Fruit fly (Drosophila melanogaster) whole organism, pupa: ENCODE measurements around the gene neo.

Source experiments
- CG10348 ChIP-seq: fragments of 200-800 bp; sonication (Bioruptor generic); IDR thresholded peaks from 2 replicates; pipeline ENCODE4 v1.3.6; 2022; ENCODE audit warnings: missing biosample characterization, missing genetic modification characterization
- CG12605 ChIP-seq: fragments of 200-800 bp; sonication (Bioruptor generic); IDR thresholded peaks from 2 replicates; pipeline ENCODE4 v1.3.6; 2022; ENCODE audit warnings: missing biosample characterization, missing genetic modification characterization
- CG13204 ChIP-seq: fragments of 200-800 bp; sonication (Bioruptor generic); optimal IDR thresholded peaks from 2 replicates; lab custom pipeline; 2018; ENCODE audit warnings: missing biosample characterization, mild to moderate bottlenecking, missing genetic modification characterization, moderate library complexity
- CG14655 ChIP-seq: fragments of 200-800 bp; sonication (Bioruptor generic); optimal IDR thresholded peaks from 3 replicates; lab custom pipeline; 2017; ENCODE audit warnings: mild to moderate bottlenecking, missing biosample characterization, missing genetic modification reagents, missing genetic modification characterization
- CG15710 ChIP-seq: fragments of 200-800 bp; sonication (Bioruptor generic); optimal IDR thresholded peaks from 2 replicates; lab custom pipeline; 2018; ENCODE audit warnings: missing biosample characterization, mild to moderate bottlenecking, missing genetic modification characterization, moderate library complexity
- CG17806 ChIP-seq: fragments of 200-800 bp; sonication (Bioruptor generic); optimal IDR thresholded peaks from 2 replicates; lab custom pipeline; 2018; ENCODE audit warnings: missing biosample characterization, mild to moderate bottlenecking, missing genetic modification characterization, moderate library complexity
- CG32121 ChIP-seq: fragments of 200-800 bp; sonication (Bioruptor generic); IDR thresholded peaks from 2 replicates; pipeline ENCODE4 v1.3.6; 2022; ENCODE audit warnings: missing biosample characterization, missing genetic modification characterization
- CG34367 ChIP-seq: fragments of 200-800 bp; sonication (Bioruptor generic); optimal IDR thresholded peaks from 2 replicates; lab custom pipeline; 2018; ENCODE audit warnings: missing biosample characterization, mild to moderate bottlenecking, missing genetic modification characterization
- CG4496 ChIP-seq: fragments of 200-800 bp; sonication (Bioruptor generic); IDR thresholded peaks from 3 replicates; pipeline ENCODE4 v1.3.6; 2022; ENCODE audit warnings: missing biosample characterization, missing genetic modification characterization
- CG8159 ChIP-seq: fragments of 200-800 bp; sonication (Bioruptor generic); optimal IDR thresholded peaks from 3 replicates; lab custom pipeline; 2018; ENCODE audit warnings: missing biosample characterization, mild to moderate bottlenecking, missing genetic modification characterization, moderate library complexity
- CG8301 ChIP-seq: fragments of 200-800 bp; sonication (Bioruptor generic); optimal IDR thresholded peaks from 2 replicates; lab custom pipeline; 2018; ENCODE audit warnings: missing biosample characterization, mild to moderate bottlenecking, missing genetic modification characterization
- CG9948 ChIP-seq: fragments of 200-800 bp; sonication (Bioruptor generic); optimal IDR thresholded peaks from 2 replicates; lab custom pipeline; 2018; ENCODE audit warnings: missing biosample characterization, mild to moderate bottlenecking, missing genetic modification characterization, moderate library complexity
- D1 ChIP-seq: fragments of 200-800 bp; sonication (Bioruptor generic); optimal IDR thresholded peaks from 2 replicates; lab custom pipeline; 2018; ENCODE audit warnings: missing biosample characterization, mild to moderate bottlenecking, missing genetic modification characterization, moderate library complexity
- EcR ChIP-seq: fragments of 200-800 bp; sonication (Bioruptor generic); optimal IDR thresholded peaks from 3 replicates; lab custom pipeline; 2019; ENCODE audit warnings: missing biosample characterization, missing genetic modification characterization, mild to moderate bottlenecking, moderate library complexity, missing genetic modification reagents
- Ets98B ChIP-seq: fragments of 200-800 bp; sonication (Bioruptor generic); IDR thresholded peaks from 2 replicates; pipeline ENCODE4 v1.3.6; 2022; ENCODE audit warnings: missing biosample characterization, missing genetic modification characterization
- Pif1A ChIP-seq: fragments of 200-800 bp; sonication (Bioruptor generic); optimal IDR thresholded peaks from 3 replicates; lab custom pipeline; 2016; ENCODE audit warnings: missing biosample characterization, missing genetic modification characterization
- Pif1B ChIP-seq: fragments of 200-800 bp; sonication (Bioruptor generic); optimal IDR thresholded peaks from 3 replicates; lab custom pipeline; 2016; ENCODE audit warnings: missing biosample characterization, missing genetic modification characterization
- Snoo ChIP-seq: fragments of 200-800 bp; sonication (Bioruptor generic); optimal IDR thresholded peaks from 3 replicates; lab custom pipeline; 2017; ENCODE audit warnings: missing biosample characterization, mild to moderate bottlenecking, missing genetic modification characterization, inconsistent platforms
- fd96Ca ChIP-seq: fragments of 200-800 bp; sonication (Bioruptor generic); IDR thresholded peaks from 3 replicates; pipeline ENCODE4 v1.3.6; 2022; ENCODE audit warnings: missing biosample characterization, missing genetic modification characterization
- gl ChIP-seq: fragments of 200-800 bp; sonication (Bioruptor generic); optimal IDR thresholded peaks from 2 replicates; lab custom pipeline; 2018; ENCODE audit warnings: missing biosample characterization, mild to moderate bottlenecking, missing genetic modification characterization
- rn ChIP-seq: fragments of 200-800 bp; sonication (Bioruptor generic); IDR thresholded peaks from 2 replicates; pipeline ENCODE4 v1.3.6; 2022; ENCODE audit warnings: missing biosample characterization, missing genetic modification characterization

neo gene

DNA sequence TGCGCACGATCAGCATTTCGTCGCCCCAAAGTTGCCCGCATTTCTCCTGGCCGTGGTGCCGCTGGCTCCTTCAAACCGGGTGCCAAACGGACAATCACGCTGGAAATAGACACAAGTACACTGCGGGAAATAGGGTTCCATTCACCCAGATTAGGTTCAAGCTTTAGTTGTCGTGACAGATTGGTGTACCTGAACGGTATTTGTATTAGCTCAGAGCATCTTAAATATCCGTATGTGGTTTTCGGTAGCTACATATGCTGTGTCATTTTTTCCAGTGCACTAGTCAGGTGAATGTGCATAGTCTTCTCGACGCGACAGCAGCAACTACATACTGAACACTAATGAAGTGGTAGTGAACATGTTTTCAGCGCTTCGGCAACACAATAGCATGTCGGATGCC is 28.2 kb downstream of the neo start:
- no peak for TF ChIP-seq gl (tag; lab: Kevin White, UChicago)
- TF ChIP-seq Pif1A (GFP tag; lab: Kevin White, UChicago), result no peak
- TF ChIP-seq CG32121, result peak; percentile 80
- TF ChIP-seq CG9948, result peak; percentile 51
- peak; percentile 70 for TF ChIP-seq CG34367 (tag; lab: Kevin White, UChicago)
- no peak for TF ChIP-seq CG8159 (tag; lab: Kevin White, UChicago)
- peak; percentile 65 for TF ChIP-seq rn (GFP tag; lab: Robert Waterston, UW)
- TF ChIP-seq CG13204, result no peak
- TF ChIP-seq CG14655 (GFP tag; lab: Kevin White, UChicago), result no peak
- TF ChIP-seq CG17806 (tag; lab: Kevin White, UChicago), result peak; percentile 49
- TF ChIP-seq CG12605 (GFP tag; lab: Robert Waterston, UW), result peak; percentile 84
- TF ChIP-seq CG8301 (tag; lab: Kevin White, UChicago), result peak; percentile 83
- TF ChIP-seq EcR (GFP tag; lab: Kevin White, UChicago), result no peak
- TF ChIP-seq fd96Ca (GFP tag; lab: Robert Waterston, UW), result peak; percentile 94
- no peak for TF ChIP-seq Snoo (tag; lab: Kevin White, UChicago)
- TF ChIP-seq D1 (tag; lab: Kevin White, UChicago), result no peak
- peak; percentile 69 for TF ChIP-seq CG15710 (tag; lab: Kevin White, UChicago)
- TF ChIP-seq Pif1B (GFP tag; lab: Kevin White, UChicago), result peak; percentile 68
- peak; percentile 93 for TF ChIP-seq Ets98B (GFP tag; lab: Robert Waterston, UW)
- peak; percentile 90 for TF ChIP-seq CG4496
- peak; percentile 64 for TF ChIP-seq CG10348

DNA sequence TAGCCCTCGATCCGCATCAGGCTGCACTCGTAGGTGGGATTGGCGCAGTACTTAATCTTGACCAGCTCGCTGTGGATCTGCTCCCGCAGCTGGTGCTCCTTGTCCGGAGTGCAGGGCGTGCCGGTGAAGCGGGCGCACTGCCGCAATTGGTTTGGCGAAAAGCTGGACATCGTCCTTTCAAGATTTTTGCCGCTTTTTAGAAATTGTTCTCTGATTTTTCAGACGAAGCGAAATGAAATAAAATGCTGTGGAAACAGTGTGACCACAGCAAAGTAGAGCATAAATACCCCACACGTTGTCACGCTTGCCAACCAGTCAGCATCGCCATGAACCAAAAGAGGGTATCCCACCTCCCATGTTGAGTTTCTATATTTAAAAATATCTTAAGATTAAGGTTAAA is 38.3 kb downstream of the neo start, which contains the start of gene dgt1:
TSS of gene dgt1 (minus strand) at position 264 of the 400 bp plus-strand sequence.
- TF ChIP-seq CG8159 (tag; lab: Kevin White, UChicago) (no peak), Snoo (tag; lab: Kevin White, UChicago) (no peak), CG15710 (tag; lab: Kevin White, UChicago) (no peak), CG4496 (no peak), D1 (tag; lab: Kevin White, UChicago) (no peak), CG12605 (GFP tag; lab: Robert Waterston, UW) (no peak), Pif1A (GFP tag; lab: Kevin White, UChicago) (no peak), CG17806 (tag; lab: Kevin White, UChicago) (no peak), CG10348 (no peak), Ets98B (GFP tag; lab: Robert Waterston, UW) (no peak), fd96Ca (GFP tag; lab: Robert Waterston, UW) (no peak), CG32121 (no peak), CG9948 (no peak), Pif1B (GFP tag; lab: Kevin White, UChicago) (no peak), CG8301 (tag; lab: Kevin White, UChicago) (no peak)
- TF ChIP-seq, all 21 proteins: peak for 0

dm6 chr3R:29858806-29859205 is 39.9 kb downstream of the neo start, which contains the start of gene CG7824:
CG7824 (minus strand) TSS chr3R:29858936.
- TF ChIP-seq Pif1B (GFP tag; lab: Kevin White, UChicago), result no peak
- no peak for TF ChIP-seq CG8301 (tag; lab: Kevin White, UChicago)
- no peak for TF ChIP-seq CG15710 (tag; lab: Kevin White, UChicago)
- no peak for TF ChIP-seq CG17806 (tag; lab: Kevin White, UChicago)
- TF ChIP-seq CG14655 (GFP tag; lab: Kevin White, UChicago), result no peak
- no peak for TF ChIP-seq Pif1A (GFP tag; lab: Kevin White, UChicago)
- TF ChIP-seq D1 (tag; lab: Kevin White, UChicago), result no peak
- no peak for TF ChIP-seq EcR (GFP tag; lab: Kevin White, UChicago)
- TF ChIP-seq Snoo (tag; lab: Kevin White, UChicago), result no peak
- TF ChIP-seq fd96Ca (GFP tag; lab: Robert Waterston, UW), result no peak
- no peak for TF ChIP-seq CG34367 (tag; lab: Kevin White, UChicago)
- TF ChIP-seq CG8159 (tag; lab: Kevin White, UChicago), result no peak

- TF ChIP-seq CG10348 (no peak), CG4496 (peak; percentile 58; the same call in 2 of the 3 replicates), CG9948 (peak; percentile 0), CG34367 (tag; lab: Kevin White, UChicago) (peak; percentile 13), CG13204 (no peak), fd96Ca (GFP tag; lab: Robert Waterston, UW) (0 out of 3 replicates have a peak, but pooled peaks have one; percentile 18), CG15710 (tag; lab: Kevin White, UChicago) (peak; percentile 31), Ets98B (GFP tag; lab: Robert Waterston, UW) (peak; percentile 36), CG12605 (GFP tag; lab: Robert Waterston, UW) (no peak), CG8159 (tag; lab: Kevin White, UChicago) (no peak)
- TF ChIP-seq, all 21 proteins: peak for 6
These were observed 40.8 kb downstream of the neo start for dm6 chr3R:29859763-29860162.

DNA sequence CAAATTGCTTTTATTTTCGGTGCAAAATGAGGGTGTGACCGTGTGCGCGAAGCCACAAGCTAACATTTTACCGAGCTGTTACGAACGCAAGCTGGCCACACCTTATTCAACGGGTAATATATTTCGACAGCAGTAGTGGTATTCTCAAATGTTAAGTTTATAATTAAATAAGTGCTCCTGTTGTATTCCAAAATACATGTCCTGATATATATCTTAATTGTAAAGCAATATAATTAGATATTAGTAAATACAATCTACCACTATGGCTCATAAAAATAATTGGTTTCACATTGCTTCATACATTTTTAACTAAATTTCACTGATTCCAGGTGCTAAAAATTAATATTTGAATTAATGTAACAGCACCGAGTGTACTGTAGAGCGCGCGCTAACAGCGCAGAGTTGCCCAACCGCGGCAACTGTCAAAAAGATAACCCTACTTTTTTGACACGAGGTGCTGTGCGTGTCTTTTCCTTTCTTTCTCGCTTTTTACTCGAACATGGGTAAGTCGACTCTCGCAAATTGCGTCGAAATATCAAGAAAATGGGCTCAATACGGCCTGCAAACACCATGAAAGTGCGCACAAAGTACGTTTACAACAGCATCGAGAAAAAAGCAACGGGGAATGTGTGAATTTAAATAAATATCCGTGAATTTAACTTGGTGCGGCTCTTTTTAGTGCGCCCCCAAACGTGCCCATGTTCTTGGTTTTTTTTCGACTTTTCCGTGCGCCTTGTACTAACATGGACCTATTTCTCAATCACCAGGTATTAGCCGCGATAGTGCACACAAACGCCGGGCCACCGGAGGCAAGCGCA is 42.7 kb downstream of the neo start, which contains the start of the genes CG15514 and RpS8:
TSS of gene CG15514 (minus strand) at position 63 of the 818 bp plus-strand sequence.
TSS of gene RpS8 (plus strand) at position 151 of the 818 bp plus-strand sequence.
- TF ChIP-seq Pif1B (GFP tag; lab: Kevin White, UChicago), result no peak
- TF ChIP-seq CG9948, result peak; percentile 33
- no peak for TF ChIP-seq EcR (GFP tag; lab: Kevin White, UChicago)
- TF ChIP-seq CG4496, result peak; percentile 54; the same call in 2 of the 3 replicates
- no peak for TF ChIP-seq rn (GFP tag; lab: Robert Waterston, UW)
- no peak for TF ChIP-seq CG10348
- no peak for TF ChIP-seq gl (tag; lab: Kevin White, UChicago)
- TF ChIP-seq Ets98B (GFP tag; lab: Robert Waterston, UW), result no peak
- TF ChIP-seq CG15710 (tag; lab: Kevin White, UChicago), result peak; percentile 27
- no peak for TF ChIP-seq fd96Ca (GFP tag; lab: Robert Waterston, UW)
- TF ChIP-seq Snoo (tag; lab: Kevin White, UChicago), result peak; percentile 74
- no peak for TF ChIP-seq CG13204
- no peak; the same call in none of the 2 replicates for TF ChIP-seq CG12605 (GFP tag; lab: Robert Waterston, UW)
- peak; percentile 48 for TF ChIP-seq CG8301 (tag; lab: Kevin White, UChicago)
- no peak for TF ChIP-seq CG14655 (GFP tag; lab: Kevin White, UChicago)
- peak; percentile 64 for TF ChIP-seq CG17806 (tag; lab: Kevin White, UChicago)
- peak; percentile 29; the same call in 1 of the 2 replicates for TF ChIP-seq CG32121
- TF ChIP-seq CG8159 (tag; lab: Kevin White, UChicago), result peak; percentile 72
- TF ChIP-seq Pif1A (GFP tag; lab: Kevin White, UChicago), result no peak
- no peak for TF ChIP-seq D1 (tag; lab: Kevin White, UChicago)
- TF ChIP-seq CG34367 (tag; lab: Kevin White, UChicago), result peak; percentile 29
